Fruit fly (Drosophila melanogaster) S2 (cell line): ENCODE results near the gene aay.

ENCODE experiments used
- CG8478 ChIP-seq: fragments of >200 bp; optimal IDR thresholded peaks from 2 replicates; lab custom pipeline; 2018
- CTCF ChIP-seq, 2 experiments: fragments of >200 bp; optimal IDR thresholded peaks; 2 replicates each; lab custom pipeline; 2018

- TF ChIP-seq CG8478 = no peak
- TF ChIP-seq CTCF (optimal IDR thresholded peaks at IDR 0.05; lab: Kevin White, UChicago) = no peak
These were observed 39.7 kb downstream of the aay start for dm6 chr3L:9462794-9463193.
